Worm (Caenorhabditis elegans) whole organism, L3 larva: ENCODE data around the gene Y54G2A.13.

ENCODE experiments used
- egl-5 ChIP-seq: fragments of 150-350 bp; optimal IDR thresholded peaks from 2 replicates; lab custom pipeline; 2017; ENCODE audit warnings: missing biosample characterization, missing genetic modification reagents, missing genetic modification characterization, inconsistent platforms
- fos-1 ChIP-seq: fragments of 150-350 bp; optimal IDR thresholded peaks from 2 replicates; lab custom pipeline; 2014; ENCODE audit warnings: missing biosample characterization, missing genetic modification characterization
- lin-39 ChIP-seq: fragments of 150-350 bp; optimal IDR thresholded peaks from 2 replicates; lab custom pipeline; 2018; ENCODE audit warnings: missing biosample characterization, missing genetic modification reagents, missing genetic modification characterization
- nhr-11 ChIP-seq: fragments of 150-350 bp; optimal IDR thresholded peaks from 2 replicates; lab custom pipeline; 2014; ENCODE audit warnings: missing biosample characterization, missing genetic modification characterization
- nhr-237 ChIP-seq: fragments of 150-350 bp; optimal IDR thresholded peaks from 2 replicates; lab custom pipeline; 2014; ENCODE audit warnings: missing biosample characterization, missing genetic modification characterization
- pha-4 ChIP-seq: fragments of 150-350 bp; optimal IDR thresholded peaks from 2 replicates; lab custom pipeline; 2014; ENCODE audit warnings: missing biosample characterization, missing genetic modification reagents, missing genetic modification characterization
- unc-62 ChIP-seq: fragments of 150-350 bp; sonication (generic microtip); optimal IDR thresholded peaks from 4 replicates; lab custom pipeline; 2014; ENCODE audit warnings: missing biosample characterization, missing genetic modification reagents, missing genetic modification characterization

- no peak for TF ChIP-seq lin-39 (tag; lab: Kevin White, UChicago)
- TF ChIP-seq unc-62 (GFP tag; lab: Kevin White, UChicago) = no peak
- no peak for TF ChIP-seq nhr-11 (tag; lab: Kevin White, UChicago)
- no peak for TF ChIP-seq egl-5 (tag; lab: Kevin White, UChicago)
- TF ChIP-seq pha-4 (tag; lab: Kevin White, UChicago) = no peak
- TF ChIP-seq fos-1 = no peak
- TF ChIP-seq nhr-237 (tag; lab: Kevin White, UChicago) = no peak
Measured at ce11 chrIV:2853164-2853563, 33.6 kb upstream of the Y54G2A.13 start, which contains the start of gene Y54G2A.49.
